Worm (Caenorhabditis elegans) whole organism, L2 larva: ENCODE data around the gene F49C5.16.

Source experiments
- C34F6.9 ChIP-seq: fragments of 150-350 bp; optimal IDR thresholded peaks from 2 replicates; lab custom pipeline; 2014; ENCODE audit warnings: missing biosample characterization, missing genetic modification characterization
- F13H6.1 ChIP-seq: sonication (generic microtip); optimal IDR thresholded peaks from 2 replicates; lab custom pipeline; 2016; ENCODE audit warnings: missing genetic modification characterization, missing compliant biosample characterization
- R02D3.7 ChIP-seq: fragments of 150-350 bp; optimal IDR thresholded peaks from 2 replicates; lab custom pipeline; 2014; ENCODE audit warnings: missing biosample characterization, missing genetic modification characterization
- Y55F3AM.14 ChIP-seq: fragments of 200-800 bp; sonication (Bioruptor generic); optimal IDR thresholded peaks from 2 replicates; lab custom pipeline; 2018; ENCODE audit warnings: mild to moderate bottlenecking, missing genetic modification characterization, missing compliant biosample characterization
- ZK546.5 ChIP-seq: sonication (generic microtip); optimal IDR thresholded peaks from 2 replicates; lab custom pipeline; 2017; ENCODE audit warnings: missing biosample characterization, missing genetic modification characterization
- aly-2 ChIP-seq: fragments of 150-350 bp; optimal IDR thresholded peaks from 2 replicates; lab custom pipeline; 2014; ENCODE audit warnings: missing biosample characterization, missing genetic modification characterization
- ama-1 ChIP-seq: fragments of 150-350 bp; optimal IDR thresholded peaks from 2 replicates; lab custom pipeline; 2018; ENCODE audit warnings: inconsistent platforms
- ceh-16 ChIP-seq: fragments of 150-350 bp; optimal IDR thresholded peaks from 2 replicates; lab custom pipeline; 2014; ENCODE audit warnings: missing biosample characterization, missing genetic modification characterization
- ceh-82 ChIP-seq: fragments of 150-350 bp; optimal IDR thresholded peaks from 2 replicates; lab custom pipeline; 2014; ENCODE audit warnings: missing biosample characterization, missing genetic modification characterization
- crh-2 ChIP-seq: sonication (generic microtip); optimal IDR thresholded peaks from 2 replicates; lab custom pipeline; 2017; ENCODE audit warnings: missing biosample characterization, missing genetic modification characterization
- egl-27 ChIP-seq: sonication (generic microtip); optimal IDR thresholded peaks from 3 replicates; lab custom pipeline; 2017; ENCODE audit warnings: missing biosample characterization, missing genetic modification reagents, missing genetic modification characterization
- elt-1 ChIP-seq: fragments of 150-350 bp; optimal IDR thresholded peaks from 2 replicates; lab custom pipeline; 2014; ENCODE audit warnings: missing biosample characterization, missing genetic modification characterization
- elt-3 ChIP-seq: sonication (generic microtip); optimal IDR thresholded peaks from 2 replicates; lab custom pipeline; 2017; ENCODE audit warnings: missing biosample characterization, missing genetic modification characterization
- fos-1 ChIP-seq: fragments of 150-350 bp; optimal IDR thresholded peaks from 2 replicates; lab custom pipeline; 2014; ENCODE audit warnings: missing biosample characterization, missing genetic modification characterization
- lin-13 ChIP-seq: fragments of 150-350 bp; optimal IDR thresholded peaks from 2 replicates; lab custom pipeline; 2014; ENCODE audit warnings: missing biosample characterization, missing genetic modification reagents, missing genetic modification characterization
- lin-39 ChIP-seq: fragments of 150-350 bp; optimal IDR thresholded peaks from 2 replicates; lab custom pipeline; 2014; ENCODE audit warnings: missing biosample characterization, missing genetic modification reagents, missing genetic modification characterization
- lsy-2 ChIP-seq, 2 experiments: fragments of 150-350 bp in 1 of 2; sonication (generic microtip) in 1 of 2; optimal IDR thresholded peaks; 2 replicates each; lab custom pipeline; 2014 to 2017; ENCODE audit warnings: missing biosample characterization in 2 of 2, missing genetic modification characterization in 2 of 2
- mbf-1 ChIP-seq: sonication (generic microtip); optimal IDR thresholded peaks from 2 replicates; lab custom pipeline; 2017; ENCODE audit warnings: missing biosample characterization, missing genetic modification characterization
- mdl-1 ChIP-seq, 2 experiments: fragments of 150-350 bp in 1 of 2; sonication (generic microtip) in 1 of 2; optimal IDR thresholded peaks; 2 replicates each; lab custom pipeline; 2017; ENCODE audit warnings: missing biosample characterization in 2 of 2, missing genetic modification characterization in 2 of 2
- nhr-129 ChIP-seq: fragments of 150-350 bp; optimal IDR thresholded peaks from 2 replicates; lab custom pipeline; 2014; ENCODE audit warnings: missing biosample characterization, missing genetic modification characterization
- nhr-21 ChIP-seq: fragments of 150-350 bp; optimal IDR thresholded peaks from 2 replicates; lab custom pipeline; 2014; ENCODE audit warnings: missing biosample characterization, missing genetic modification characterization
- nhr-23 ChIP-seq: fragments of 150-350 bp; optimal IDR thresholded peaks from 2 replicates; lab custom pipeline; 2014; ENCODE audit warnings: missing biosample characterization, missing genetic modification reagents, missing genetic modification characterization
- nhr-237 ChIP-seq: fragments of 150-350 bp; optimal IDR thresholded peaks from 2 replicates; lab custom pipeline; 2014; ENCODE audit warnings: missing biosample characterization, missing genetic modification characterization
- nhr-25 ChIP-seq: fragments of 150-350 bp; sonication (generic microtip); optimal IDR thresholded peaks from 3 replicates; lab custom pipeline; 2014; ENCODE audit warnings: missing biosample characterization, missing genetic modification characterization
- nhr-6 ChIP-seq: fragments of 150-350 bp; optimal IDR thresholded peaks from 2 replicates; lab custom pipeline; 2014; ENCODE audit warnings: missing biosample characterization, missing genetic modification characterization
- nhr-77 ChIP-seq: fragments of 150-350 bp; optimal IDR thresholded peaks from 2 replicates; lab custom pipeline; 2014; ENCODE audit warnings: missing biosample characterization, missing genetic modification characterization
- peb-1 ChIP-seq: fragments of 150-350 bp; optimal IDR thresholded peaks from 2 replicates; lab custom pipeline; 2014; ENCODE audit warnings: missing biosample characterization, missing genetic modification characterization
- skn-1 ChIP-seq: sonication (generic microtip); optimal IDR thresholded peaks from 2 replicates; lab custom pipeline; 2017; ENCODE audit warnings: missing biosample characterization, missing genetic modification characterization
- sma-9 ChIP-seq, 2 experiments: fragments of 150-350 bp in 1 of 2; sonication (generic microtip) in 1 of 2; optimal IDR thresholded peaks; 2 replicates each; lab custom pipeline; 2014 to 2016; ENCODE audit warnings: missing genetic modification characterization in 2 of 2, mild to moderate bottlenecking in 1 of 2, missing biosample characterization in 1 of 2, missing compliant biosample characterization in 1 of 2, missing genetic modification reagents in 1 of 2, moderate library complexity in 1 of 2
- snpc-4 ChIP-seq: fragments of 150-350 bp; optimal IDR thresholded peaks from 2 replicates; lab custom pipeline; 2014; ENCODE audit warnings: missing biosample characterization, missing genetic modification characterization
- unc-55 ChIP-seq: fragments of 150-350 bp; sonication (generic microtip); optimal IDR thresholded peaks from 3 replicates; lab custom pipeline; 2014; ENCODE audit warnings: missing biosample characterization, missing genetic modification reagents, missing genetic modification characterization
- unc-62 ChIP-seq: fragments of 150-350 bp; optimal IDR thresholded peaks from 2 replicates; lab custom pipeline; 2014; ENCODE audit warnings: missing biosample characterization, missing genetic modification reagents, missing genetic modification characterization
- zag-1 ChIP-seq: fragments of 150-350 bp; optimal IDR thresholded peaks from 2 replicates; lab custom pipeline; 2014; ENCODE audit warnings: missing biosample characterization, missing genetic modification characterization
- ztf-1 ChIP-seq: fragments of 200-800 bp; sonication (Bioruptor generic); conservative IDR thresholded peaks from 2 replicates; pipeline ENCODE4 v1.3.6; 2022; ENCODE audit warnings: missing genetic modification characterization, missing compliant biosample characterization
- ztf-4 ChIP-seq: fragments of 150-350 bp; optimal IDR thresholded peaks from 2 replicates; lab custom pipeline; 2014; ENCODE audit warnings: missing biosample characterization, missing genetic modification characterization

Gene F49C5.16

DNA sequence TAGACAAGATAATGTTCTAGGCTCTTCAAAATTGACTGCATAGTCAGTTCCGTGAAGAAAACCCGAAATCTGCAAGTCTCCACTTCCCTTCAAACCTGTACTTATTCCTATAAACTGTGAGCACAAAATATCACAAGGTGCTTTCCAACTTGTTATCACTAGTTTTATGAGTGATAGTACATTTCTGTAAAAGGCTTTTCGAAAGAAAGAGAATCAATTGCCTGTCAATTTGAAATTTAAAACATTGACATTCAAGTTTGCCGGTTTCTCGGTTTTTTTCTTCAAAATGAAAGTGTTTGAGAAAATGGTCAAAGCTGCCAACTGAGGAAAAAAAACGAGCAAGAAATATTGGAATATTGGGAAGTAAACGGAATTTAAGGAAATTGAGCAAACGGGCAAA is 29.6 kb upstream of the F49C5.16 start:
- TF ChIP-seq unc-62 (GFP tag; lab: Kevin White, UChicago) (no peak), skn-1 (tag; lab: Kevin White, UChicago) (no peak), nhr-25 (tag; lab: Kevin White, UChicago) (no peak), snpc-4 (no peak), elt-1 (tag; lab: Kevin White, UChicago) (no peak), aly-2 (no peak), F13H6.1 (tag; lab: Kevin White, UChicago) (no peak), ztf-4 (tag; lab: Kevin White, UChicago) (no peak), egl-27 (tag; lab: Kevin White, UChicago) (no peak), mdl-1 (tag; optimal IDR thresholded peaks at IDR 0.05; lab: Kevin White, UChicago) (no peak)
- TF ChIP-seq, all 48 proteins: peak for 0

ce11 chrII:12518809-12519344 is 28.8 kb upstream of the F49C5.16 start, which contains the start of gene srh-70:
Gene srh-70 (minus strand): TSS chrII:12518859.
- TF ChIP-seq ztf-4 (tag; lab: Kevin White, UChicago): no peak
- TF ChIP-seq fos-1 (tag; lab: Kevin White, UChicago): peak; percentile 78
- no peak for TF ChIP-seq mbf-1
- TF ChIP-seq peb-1 (tag; lab: Kevin White, UChicago): no peak
- TF ChIP-seq nhr-21 (tag; lab: Kevin White, UChicago): no peak
- no peak for TF ChIP-seq nhr-25 (tag; lab: Kevin White, UChicago)
- TF ChIP-seq sma-9 (GFP tag; optimal IDR thresholded peaks at IDR 0.05; lab: Kevin White, UChicago): peak; percentile 33
- no peak for TF ChIP-seq sma-9 (tag; optimal IDR thresholded peaks at IDR 0.05; lab: Kevin White, UChicago)
- TF ChIP-seq nhr-77 (tag; lab: Kevin White, UChicago): no peak
- peak; percentile 55 for TF ChIP-seq crh-2 (tag; lab: Kevin White, UChicago)

DNA sequence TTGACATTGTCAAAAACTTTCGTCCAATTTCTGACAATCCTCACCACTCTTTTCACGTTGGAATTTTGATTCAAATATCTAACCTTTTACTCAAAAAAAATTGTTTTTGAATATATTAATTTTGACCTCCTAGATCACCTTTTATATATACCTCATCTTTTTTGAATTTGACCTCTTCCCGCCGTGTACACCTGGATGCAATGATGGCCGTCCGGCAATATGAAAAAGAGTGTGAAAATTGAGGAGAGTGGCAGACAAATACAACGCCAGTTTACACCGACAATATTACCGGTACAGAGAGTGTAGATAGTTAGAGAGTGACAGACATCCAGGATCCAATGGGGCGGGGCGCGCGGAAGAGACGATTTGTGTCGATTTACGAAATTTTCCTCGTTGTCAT is 28.0 kb upstream of the F49C5.16 start, which contains the start of gene ceh-99:
ceh-99 (plus strand) TSS at position 366 of the 400 bp plus-strand sequence.
- no peak for TF ChIP-seq egl-27 (tag; lab: Kevin White, UChicago)
- TF ChIP-seq lin-13 (GFP tag; lab: Kevin White, UChicago): no peak
- no peak for TF ChIP-seq ztf-4 (tag; lab: Kevin White, UChicago)
- TF ChIP-seq nhr-6 (tag; lab: Kevin White, UChicago): no peak
- TF ChIP-seq nhr-237: no peak

DNA sequence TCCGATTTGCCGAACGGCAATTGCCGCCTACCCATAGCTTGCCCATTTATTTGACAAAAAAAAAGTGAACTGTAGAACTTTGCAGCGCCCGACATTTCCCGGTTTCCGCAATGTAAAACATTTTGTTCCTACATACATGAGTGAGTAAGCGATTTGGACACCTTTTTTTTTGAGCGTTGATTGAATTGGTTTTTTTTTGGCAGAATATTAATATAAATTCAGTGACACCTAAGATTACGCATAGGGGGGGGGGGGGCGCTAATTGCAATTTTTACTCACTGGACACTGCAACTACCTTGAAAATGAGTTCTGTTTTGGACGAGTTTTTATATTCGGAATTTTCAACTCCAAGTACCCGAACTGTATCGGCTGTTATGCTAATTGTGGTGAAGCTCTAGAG is 22.1 kb upstream of the F49C5.16 start, which contains the start of gene srx-118:
srx-118 (plus strand) TSS at position 301 of the 400 bp plus-strand sequence.
- TF ChIP-seq ceh-16: no peak
- no peak for TF ChIP-seq zag-1 (tag; lab: Kevin White, UChicago)
- no peak for TF ChIP-seq unc-62 (GFP tag; lab: Kevin White, UChicago)
- no peak for TF ChIP-seq lsy-2 (tag; optimal IDR thresholded peaks at IDR 0.05; lab: Kevin White, UChicago)
- no peak for TF ChIP-seq ztf-1 (GFP tag; lab: Robert Waterston, UW)
- no peak for TF ChIP-seq snpc-4
- no peak for TF ChIP-seq crh-2 (tag; lab: Kevin White, UChicago)

- TF ChIP-seq elt-3 (tag; lab: Kevin White, UChicago) (no peak), nhr-23 (tag; lab: Kevin White, UChicago) (no peak), mbf-1 (no peak), snpc-4 (no peak), zag-1 (tag; lab: Kevin White, UChicago) (no peak), ama-1 (lab: Kevin White, UChicago) (no peak), egl-27 (tag; lab: Kevin White, UChicago) (no peak), mdl-1 (tag; optimal IDR thresholded peaks at IDR 0.05; lab: Kevin White, UChicago) (no peak), C34F6.9 (no peak), ceh-16 (no peak), unc-55 (GFP tag; lab: Kevin White, UChicago) (no peak), lsy-2 (tag; optimal IDR thresholded peaks at IDR 0.05; lab: Kevin White, UChicago) (no peak), R02D3.7 (tag; lab: Kevin White, UChicago) (no peak), lin-39 (tag; lab: Kevin White, UChicago) (no peak)
These were observed 19.7 kb upstream of the F49C5.16 start, which contains the start of gene srx-119 for ce11 chrII:12527947-12528346. Gene srx-119 (plus strand): TSS chrII:12528247.

ce11 chrII:12530958-12531357 is 16.7 kb upstream of the F49C5.16 start, which contains the start of gene srx-120:
Gene srx-120 (plus strand): TSS chrII:12531258.
- TF ChIP-seq ztf-1 (GFP tag; lab: Robert Waterston, UW) (no peak), ceh-82 (tag; lab: Kevin White, UChicago) (no peak), Y55F3AM.14 (GFP tag; lab: Kevin White, UChicago) (no peak), lin-39 (tag; lab: Kevin White, UChicago) (no peak), ama-1 (lab: Kevin White, UChicago) (no peak), ZK546.5 (tag; lab: Kevin White, UChicago) (no peak), nhr-6 (tag; lab: Kevin White, UChicago) (no peak), nhr-77 (tag; lab: Kevin White, UChicago) (no peak), elt-1 (tag; lab: Kevin White, UChicago) (no peak), sma-9 (GFP tag; optimal IDR thresholded peaks at IDR 0.05; lab: Kevin White, UChicago) (no peak), sma-9 (tag; optimal IDR thresholded peaks at IDR 0.05; lab: Kevin White, UChicago) (no peak), skn-1 (tag; lab: Kevin White, UChicago) (no peak), nhr-129 (tag; lab: Kevin White, UChicago) (no peak), F13H6.1 (tag; lab: Kevin White, UChicago) (no peak), elt-3 (tag; lab: Kevin White, UChicago) (no peak)
- TF ChIP-seq, all 48 proteins: peak for 0
